Fruit fly (Drosophila melanogaster) whole organism, wandering third instar larva: ENCODE results near the gene ZnT77C.

Experiments used
- CrebA ChIP-seq: fragments of 200-800 bp; sonication (Bioruptor generic); optimal IDR thresholded peaks from 2 replicates; lab custom pipeline; 2016; ENCODE audit warnings: missing biosample characterization, mild to moderate bottlenecking, missing genetic modification characterization, borderline replicate concordance
- HLH106 ChIP-seq: fragments of 200-800 bp; optimal IDR thresholded peaks from 3 replicates; lab custom pipeline; 2019; ENCODE audit warnings: missing biosample characterization, mild to moderate bottlenecking, missing genetic modification characterization, moderate library complexity
- Hr78 ChIP-seq: fragments of >200 bp; optimal IDR thresholded peaks from 2 replicates; lab custom pipeline; 2017; ENCODE audit warnings: missing biosample characterization, missing genetic modification characterization
- Mio ChIP-seq: sonication (Bioruptor generic); optimal IDR thresholded peaks from 2 replicates; lab custom pipeline; 2016; ENCODE audit warnings: missing biosample characterization, missing genetic modification characterization
- Rel ChIP-seq, 2 experiments: fragments of 200-800 bp; sonication (Bioruptor generic) in 1 of 2; optimal IDR thresholded peaks; 2 replicates in 1 of 2; 3 replicates in 1 of 2; lab custom pipeline; 2016 to 2019; ENCODE audit warnings: mild to moderate bottlenecking in 2 of 2, missing biosample characterization in 2 of 2, missing genetic modification characterization in 2 of 2, moderate library complexity in 1 of 2
- h ChIP-seq: fragments of 200-800 bp; sonication (Bioruptor generic); optimal IDR thresholded peaks from 3 replicates; lab custom pipeline; 2016; ENCODE audit warnings: missing biosample characterization, mild to moderate bottlenecking, missing genetic modification characterization
- usp ChIP-seq: fragments of >200 bp; optimal IDR thresholded peaks from 2 replicates; lab custom pipeline; 2017; ENCODE audit warnings: missing biosample characterization, missing genetic modification characterization

DNA sequence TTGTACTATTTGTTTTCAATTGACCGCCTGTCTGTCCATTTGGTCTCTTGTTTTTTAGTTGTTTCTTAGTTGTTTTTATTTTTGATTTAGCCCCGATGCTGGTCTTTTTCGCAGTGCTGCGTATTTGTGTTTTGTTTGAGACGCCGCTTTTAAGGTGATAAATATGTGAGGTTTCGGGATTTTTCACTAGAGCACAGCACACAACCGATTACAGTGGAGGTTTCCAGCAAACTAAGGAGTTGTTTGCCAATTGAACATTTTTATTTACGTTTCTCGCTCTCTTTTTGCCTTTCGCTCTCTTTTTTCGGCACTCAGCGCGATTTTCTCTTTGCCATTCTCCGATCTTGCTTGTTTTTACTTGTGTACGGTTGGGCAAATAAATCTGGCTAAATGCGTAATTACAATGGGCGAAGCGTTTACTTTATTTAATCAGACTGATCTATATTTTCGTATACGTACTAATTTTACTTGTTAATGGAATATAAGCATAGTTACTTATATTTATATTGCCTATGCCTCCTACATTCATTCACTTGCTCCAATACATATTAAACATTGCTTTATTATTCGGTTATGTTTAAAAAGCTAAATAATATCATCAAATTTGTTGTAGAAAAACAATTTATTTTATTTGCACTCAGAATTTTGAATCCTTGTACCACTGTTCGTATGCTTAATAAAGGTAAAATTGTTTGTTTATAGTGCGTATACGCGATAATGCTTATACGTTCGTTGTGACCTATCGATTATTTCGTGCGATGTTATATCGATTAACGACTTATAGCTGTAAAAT is 45.7 kb upstream of the ZnT77C start, which contains the start of gene Rcd2:
- TF ChIP-seq Hr78 (GFP tag; lab: Kevin White, UChicago) (no peak), Mio (GFP tag; lab: Kevin White, UChicago) (no peak), HLH106 (tag; lab: Kevin White, UChicago) (peak; percentile 72), h (GFP tag; lab: Kevin White, UChicago) (peak; percentile 80), CrebA (GFP tag; lab: Kevin White, UChicago) (peak; percentile 79), usp (no peak), Rel (GFP tag; optimal IDR thresholded peaks at IDR 0.05; lab: Kevin White, UChicago) (peak; percentile 3), Rel (tag; optimal IDR thresholded peaks at IDR 0.05; lab: Kevin White, UChicago) (no peak)
